Worm (Caenorhabditis elegans): ENCODE results near the gene clec-163.

The clec-163 gene

DNA sequence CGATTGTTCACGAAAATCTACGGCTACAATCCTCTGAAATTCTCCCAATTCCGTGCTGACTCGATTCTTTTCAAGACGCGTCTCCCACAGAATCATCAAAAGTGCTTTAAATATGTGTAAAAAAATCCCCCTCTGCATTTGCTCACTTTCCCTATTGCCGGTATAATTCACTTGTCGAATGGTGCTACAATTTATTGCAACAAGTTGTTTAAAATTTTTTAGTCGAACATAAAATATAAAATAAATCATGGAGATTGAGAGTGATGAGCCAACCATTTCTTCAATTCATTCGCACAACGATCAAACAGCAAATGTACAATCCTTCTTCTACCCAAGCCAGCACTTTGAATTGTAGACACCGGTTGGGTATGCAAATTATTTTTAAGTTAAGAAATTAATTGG lies 47.7 kb upstream of the clec-163 start (continued):
- no peak for TF ChIP-seq duxl-1 (tag; optimal IDR thresholded peaks at IDR 0.05; ENCODE audit: poor library complexity)
- TF ChIP-seq jun-1 (tag; optimal IDR thresholded peaks at IDR 0.05) = no peak
- no peak for TF ChIP-seq daf-8 (GFP tag; IDR thresholded peaks at IDR 0.05)
- TF ChIP-seq lim-7 (GFP tag; IDR thresholded peaks at IDR 0.05) = peak; percentile 59; the same call in 1 of the 2 replicates
- TF ChIP-seq spr-1 (tag; optimal IDR thresholded peaks at IDR 0.05) = no peak
- TF ChIP-seq mdl-1 (tag; optimal IDR thresholded peaks at IDR 0.05) = no peak
- no peak for TF ChIP-seq F37D6.2 (tag; optimal IDR thresholded peaks at IDR 0.05)
- TF ChIP-seq nhr-111 (GFP tag; optimal IDR thresholded peaks at IDR 0.05) = no peak
- no peak for TF ChIP-seq fkh-10 (GFP tag; optimal IDR thresholded peaks at IDR 0.05)
- TF ChIP-seq egl-43 (GFP tag; IDR thresholded peaks at IDR 0.05) = peak; percentile 39; the same call in 1 of the 2 replicates
- 0 out of 2 replicates have a peak, but pooled peaks have one; percentile 7 for TF ChIP-seq tra-1 (GFP tag; IDR thresholded peaks at IDR 0.05)
- no peak for TF ChIP-seq zfp-3 (GFP tag; conservative IDR thresholded peaks at IDR 0.05)
- no peak for TF ChIP-seq daf-19 (GFP tag; conservative IDR thresholded peaks at IDR 0.05)
- peak; percentile 45; the same call in 1 of the 2 replicates for TF ChIP-seq mdt-29 (GFP tag; IDR thresholded peaks at IDR 0.05)
- peak; percentile 78 for TF ChIP-seq unc-130 (GFP tag; optimal IDR thresholded peaks at IDR 0.05)
- TF ChIP-seq ZK337.2 (GFP tag; IDR thresholded peaks at IDR 0.05) = no peak
- TF ChIP-seq mxl-3 (GFP tag; optimal IDR thresholded peaks at IDR 0.05) = no peak
- no peak for TF ChIP-seq ztf-11 (tag; optimal IDR thresholded peaks at IDR 0.05)
- TF ChIP-seq ceh-44 (GFP tag; IDR thresholded peaks at IDR 0.05) = no peak
- peak; percentile 69; the same call in 1 of the 2 replicates for TF ChIP-seq pha-4 (GFP tag; IDR thresholded peaks at IDR 0.05)
- TF ChIP-seq pha-4 (tag; optimal IDR thresholded peaks at IDR 0.05) = no peak
- TF ChIP-seq hlh-30 (tag; optimal IDR thresholded peaks at IDR 0.05; ENCODE audit: insufficient read depth) = no peak
- no peak for TF ChIP-seq vab-7 (GFP tag; IDR thresholded peaks at IDR 0.05)
- no peak for TF ChIP-seq nhr-102 (tag; optimal IDR thresholded peaks at IDR 0.05)
- no peak for TF ChIP-seq zfp-2 (tag; optimal IDR thresholded peaks at IDR 0.05)
- no peak for TF ChIP-seq ztf-7 (tag; optimal IDR thresholded peaks at IDR 0.05)
- TF ChIP-seq nhr-6 (tag; optimal IDR thresholded peaks at IDR 0.05) = no peak
- TF ChIP-seq unc-39 (tag; optimal IDR thresholded peaks at IDR 0.05) = no peak
- TF ChIP-seq php-3 (GFP tag; IDR thresholded peaks at IDR 0.05) = no peak
- no peak for TF ChIP-seq nhr-11 (tag; optimal IDR thresholded peaks at IDR 0.05)
- no peak for TF ChIP-seq nhr-77 (tag; optimal IDR thresholded peaks at IDR 0.05)
- TF ChIP-seq ceh-20 (GFP tag; IDR thresholded peaks at IDR 0.05) = no peak
- TF ChIP-seq lin-1 (GFP tag; IDR thresholded peaks at IDR 0.05) = peak; percentile 69; the same call in 1 of the 2 replicates
- no peak for TF ChIP-seq nhr-237 (tag; optimal IDR thresholded peaks at IDR 0.05)
- no peak for TF ChIP-seq ceh-62 (tag; optimal IDR thresholded peaks at IDR 0.05)
- no peak for TF ChIP-seq lsy-2 (tag; optimal IDR thresholded peaks at IDR 0.05)
- TF ChIP-seq hmg-1.1 (GFP tag; IDR thresholded peaks at IDR 0.05) = no peak
- no peak for TF ChIP-seq cey-2 (tag; optimal IDR thresholded peaks at IDR 0.05; ENCODE audit: borderline replicate concordance, insufficient read depth)
- no peak for TF ChIP-seq R02D3.7 (tag; optimal IDR thresholded peaks at IDR 0.05)
- TF ChIP-seq F10B5.3 (tag; optimal IDR thresholded peaks at IDR 0.05) = peak; percentile 29
- TF ChIP-seq Y5F2A.4 (GFP tag; optimal IDR thresholded peaks at IDR 0.05) = peak; percentile 73
- 0 out of 2 replicates have a peak, but pooled peaks have one; percentile 20 for TF ChIP-seq F26F4.8 (GFP tag; conservative IDR thresholded peaks at IDR 0.05)
- TF ChIP-seq lin-29 (GFP tag; IDR thresholded peaks at IDR 0.05) = no peak
- no peak for TF ChIP-seq nhr-41 (GFP tag; IDR thresholded peaks at IDR 0.05)
- TF ChIP-seq nhr-76 (tag; optimal IDR thresholded peaks at IDR 0.05) = no peak
- TF ChIP-seq F49E8.2 (tag; optimal IDR thresholded peaks at IDR 0.05; ENCODE audit: borderline replicate concordance) = peak; percentile 91
- no peak for TF ChIP-seq pqm-1 (tag; optimal IDR thresholded peaks at IDR 0.05)
- no peak for TF ChIP-seq set-16 (GFP tag; IDR thresholded peaks at IDR 0.05)
- no peak for TF ChIP-seq ceh-28 (tag; optimal IDR thresholded peaks at IDR 0.05)
- TF ChIP-seq lir-3 (tag; optimal IDR thresholded peaks at IDR 0.05) = no peak
- no peak for TF ChIP-seq T20F7.1 (GFP tag; optimal IDR thresholded peaks at IDR 0.05)
- TF ChIP-seq dmd-6 (GFP tag; IDR thresholded peaks at IDR 0.05) = no peak
